Comparison of ENCODE assay signal across 2 fruit fly cellular contexts in genomic region chr2L:9130934-9131333, dm6.
TF ChIP-seq lines count a peak whose summit lies in the region.

No protein-coding gene starts in this region.

- no peak for TF ChIP-seq CTCF in whole organism, embryonic (GFP tag; optimal IDR thresholded peaks at IDR 0.05; lab: Kevin White, UChicago)

TF ChIP-seq in whole organism, embryonic, 481 proteins besides CTCF, POLR2A, EP300 and RAD21:
- TF ChIP-seq CG2199 (GFP tag; IDR thresholded peaks at IDR 0.05; lab: Robert Waterston, UW) (0 out of 3 replicates have a peak, but pooled peaks have one; percentile 11), hkb (optimal IDR thresholded peaks at IDR 0.05; lab: Kevin White, UChicago) (no peak), hkb (GFP tag; IDR thresholded peaks at IDR 0.05; lab: Robert Waterston, UW) (no peak), sqz (GFP tag; optimal IDR thresholded peaks at IDR 0.05; lab: Kevin White, UChicago) (peak; percentile 26), pan (optimal IDR thresholded peaks at IDR 0.05; lab: Kevin White, UChicago) (no peak), pan (GFP tag; optimal IDR thresholded peaks at IDR 0.05 in 1 of 2, IDR thresholded peaks at IDR 0.05 in 1 of 2) (no peak), NFAT (GFP tag; IDR thresholded peaks at IDR 0.05; lab: Robert Waterston, UW) (no peak), sr (GFP tag; IDR thresholded peaks at IDR 0.05; lab: Robert Waterston, UW) (peak; percentile 84), Lhr (GFP tag; optimal IDR thresholded peaks at IDR 0.05; lab: Kevin White, UChicago) (no peak), abd-A (tag; optimal IDR thresholded peaks at IDR 0.05; lab: Kevin White, UChicago) (peak; percentile 92), CG17612 (GFP tag; IDR thresholded peaks at IDR 0.05; lab: Robert Waterston, UW) (no peak), CG14441 (GFP tag; IDR thresholded peaks at IDR 0.05; lab: Robert Waterston, UW) (no peak), PHDP (tag; optimal IDR thresholded peaks at IDR 0.05; lab: Kevin White, UChicago) (no peak), crol (GFP tag; IDR thresholded peaks at IDR 0.05; lab: Robert Waterston, UW) (peak; percentile 66; the same call in 1 of the 2 replicates), trem (tag; optimal IDR thresholded peaks at IDR 0.05; lab: Kevin White, UChicago) (no peak), CG7372 (GFP tag; IDR thresholded peaks at IDR 0.05; lab: Robert Waterston, UW) (no peak), Atf3 (GFP tag; optimal IDR thresholded peaks at IDR 0.05; lab: Kevin White, UChicago) (no peak), CG4854 (GFP tag; optimal IDR thresholded peaks at IDR 0.05; lab: Kevin White, UChicago) (no peak), CG12769 (tag; optimal IDR thresholded peaks at IDR 0.05; lab: Kevin White, UChicago) (peak; percentile 22), CG15011 (GFP tag; optimal IDR thresholded peaks at IDR 0.05; lab: Kevin White, UChicago) (no peak), nmo (GFP tag; optimal IDR thresholded peaks at IDR 0.05; lab: Kevin White, UChicago) (no peak), sd (tag; optimal IDR thresholded peaks at IDR 0.05; lab: Kevin White, UChicago) (peak; percentile 15), chm (GFP tag; IDR thresholded peaks at IDR 0.05; lab: Robert Waterston, UW) (no peak), CG15514 (GFP tag; optimal IDR thresholded peaks at IDR 0.05; lab: Kevin White, UChicago) (no peak), CG17359 (tag; optimal IDR thresholded peaks at IDR 0.05; lab: Kevin White, UChicago) (no peak), CG4404 (GFP tag; IDR thresholded peaks at IDR 0.05; lab: Robert Waterston, UW) (no peak), Chrac-16 (GFP tag; optimal IDR thresholded peaks at IDR 0.05; lab: Kevin White, UChicago) (no peak), CG17361 (GFP tag; IDR thresholded peaks at IDR 0.05; lab: Robert Waterston, UW) (no peak)

TF ChIP-seq in whole organism, prepupa, 60 proteins besides CTCF, POLR2A, EP300 and RAD21:
- no peak for TF ChIP-seq Gug (GFP tag; IDR thresholded peaks at IDR 0.05; lab: Robert Waterston, UW)
- peak; percentile 8 for TF ChIP-seq fkh (GFP tag; optimal IDR thresholded peaks at IDR 0.05; lab: Kevin White, UChicago)
